Worm (Caenorhabditis elegans) whole organism, L3 larva: ENCODE measurements around the gene srg-8.

Experiments used
- ama-1 ChIP-seq: fragments of 150-350 bp; optimal IDR thresholded peaks from 2 replicates; lab custom pipeline; 2018
- nhr-237 ChIP-seq: fragments of 150-350 bp; optimal IDR thresholded peaks from 2 replicates; lab custom pipeline; 2014; ENCODE audit warnings: missing biosample characterization, missing genetic modification characterization
- nhr-28 ChIP-seq: fragments of 150-350 bp; optimal IDR thresholded peaks from 2 replicates; lab custom pipeline; 2014; ENCODE audit warnings: missing biosample characterization, missing genetic modification characterization
- pha-4 ChIP-seq: fragments of 150-350 bp; optimal IDR thresholded peaks from 2 replicates; lab custom pipeline; 2014; ENCODE audit warnings: missing biosample characterization, missing genetic modification reagents, missing genetic modification characterization
- snpc-4 ChIP-seq: fragments of 150-350 bp; optimal IDR thresholded peaks from 2 replicates; lab custom pipeline; 2014; ENCODE audit warnings: missing biosample characterization, missing genetic modification characterization
- unc-62 ChIP-seq: fragments of 150-350 bp; sonication (generic microtip); optimal IDR thresholded peaks from 4 replicates; lab custom pipeline; 2014; ENCODE audit warnings: missing biosample characterization, missing genetic modification reagents, missing genetic modification characterization

ce11 chrIII:6254737-6255136 is at the start of gene srg-8:
- TF ChIP-seq nhr-28 (tag; lab: Kevin White, UChicago) (no peak), nhr-237 (no peak), unc-62 (GFP tag; lab: Kevin White, UChicago) (no peak), ama-1 (lab: Kevin White, UChicago) (no peak), pha-4 (no peak), snpc-4 (tag; lab: Kevin White, UChicago) (no peak)
